Worm (Caenorhabditis elegans): Measurements from ENCODE around the gene npr-34.

Gene npr-34

DNA sequence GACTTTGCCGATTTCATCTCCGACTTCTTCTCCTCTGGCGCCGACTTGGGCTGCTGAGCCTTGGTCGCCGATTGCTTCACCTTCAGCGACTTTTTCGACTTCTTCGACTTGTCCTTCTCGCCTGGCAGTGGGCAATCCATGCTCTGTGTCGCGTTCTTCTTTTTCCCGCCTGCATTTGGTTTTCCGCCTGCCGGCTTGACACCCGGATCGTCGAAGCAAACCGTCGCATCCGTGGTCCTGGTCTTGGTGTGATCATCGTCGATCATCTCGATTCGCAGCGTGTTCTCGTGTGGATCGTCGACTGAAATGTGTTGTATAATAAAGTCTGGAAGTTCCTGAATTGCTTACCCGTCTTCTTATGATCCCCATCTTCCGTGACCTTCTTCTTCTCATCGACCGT, 33.1 kb upstream of the npr-34 start:
- TF ChIP-seq zip-4 (GFP tag; optimal IDR thresholded peaks at IDR 0.05): no peak
- no peak for TF ChIP-seq elt-2 (tag; optimal IDR thresholded peaks at IDR 0.05)
- no peak for TF ChIP-seq nhr-76 (tag; optimal IDR thresholded peaks at IDR 0.05)
- TF ChIP-seq ama-1 (optimal IDR thresholded peaks at IDR 0.05): no peak
- no peak for TF ChIP-seq nhr-71 (tag; optimal IDR thresholded peaks at IDR 0.05)

DNA sequence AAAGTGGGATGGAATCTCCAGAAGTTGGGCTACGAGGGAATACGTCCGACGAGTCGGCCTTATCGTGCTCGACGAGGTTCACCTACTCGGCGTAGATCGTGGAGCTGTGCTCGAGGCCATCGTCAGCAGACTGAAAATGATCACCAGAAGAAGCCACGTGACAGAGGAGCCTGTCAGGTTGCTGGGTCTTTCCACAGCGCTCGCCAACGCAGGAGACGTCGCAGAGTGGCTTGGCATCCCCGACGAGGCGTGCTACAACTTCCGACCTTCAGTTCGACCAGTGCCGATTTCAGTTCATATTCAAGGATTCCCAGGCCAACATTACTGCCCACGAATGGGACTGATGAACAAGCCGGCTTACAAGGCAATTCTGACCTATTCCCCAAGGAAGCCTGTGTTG, 32.1 kb upstream of the npr-34 start:
- TF ChIP-seq nhr-77 (tag; optimal IDR thresholded peaks at IDR 0.05) (no peak), C34B4.2 (tag; optimal IDR thresholded peaks at IDR 0.05) (no peak), fkh-8 (tag; optimal IDR thresholded peaks at IDR 0.05) (no peak), lin-14 (GFP tag; optimal IDR thresholded peaks at IDR 0.05) (no peak), dsc-1 (tag; optimal IDR thresholded peaks at IDR 0.05) (no peak), ets-5 (GFP tag; IDR thresholded peaks at IDR 0.05) (no peak), ztf-4 (tag; optimal IDR thresholded peaks at IDR 0.05) (no peak), zag-1 (tag; optimal IDR thresholded peaks at IDR 0.05) (no peak), lir-3 (tag; optimal IDR thresholded peaks at IDR 0.05; ENCODE audit: poor library complexity) (no peak), snpc-4 (tag; optimal IDR thresholded peaks at IDR 0.05) (no peak), nhr-19 (GFP tag; conservative IDR thresholded peaks at IDR 0.05) (no peak), unc-86 (tag; optimal IDR thresholded peaks at IDR 0.05) (no peak), xbp-1 (tag; optimal IDR thresholded peaks at IDR 0.05) (no peak), pax-3 (tag; optimal IDR thresholded peaks at IDR 0.05) (no peak), vab-15 (tag; optimal IDR thresholded peaks at IDR 0.05) (no peak), isw-1 (GFP tag; IDR thresholded peaks at IDR 0.05) (no peak), ama-1 (optimal IDR thresholded peaks at IDR 0.05) (no peak)

DNA sequence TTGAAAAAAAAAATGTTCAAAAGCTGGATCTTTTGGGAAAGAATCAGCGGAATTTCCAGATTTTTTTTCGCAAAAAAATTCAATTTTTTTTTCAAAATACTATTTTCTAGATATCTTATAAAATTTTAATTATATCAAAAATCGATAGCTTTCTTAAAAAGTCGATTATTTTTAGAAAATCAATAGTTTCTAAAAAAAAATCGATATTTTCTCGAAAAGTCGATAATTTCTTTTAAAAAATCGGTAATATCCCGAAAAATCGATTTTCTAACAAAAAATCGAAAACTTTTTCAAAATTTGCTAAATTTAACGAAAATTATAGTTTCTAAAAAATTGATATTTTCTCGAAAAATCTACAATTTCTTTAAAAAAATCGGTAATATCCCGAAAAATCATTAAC, 29.8 kb upstream of the npr-34 start:
- TF ChIP-seq tlp-1 (tag; optimal IDR thresholded peaks at IDR 0.05): no peak
- no peak for TF ChIP-seq elt-2 (tag; optimal IDR thresholded peaks at IDR 0.05)
- TF ChIP-seq aha-1 (tag; optimal IDR thresholded peaks at IDR 0.05): no peak

DNA sequence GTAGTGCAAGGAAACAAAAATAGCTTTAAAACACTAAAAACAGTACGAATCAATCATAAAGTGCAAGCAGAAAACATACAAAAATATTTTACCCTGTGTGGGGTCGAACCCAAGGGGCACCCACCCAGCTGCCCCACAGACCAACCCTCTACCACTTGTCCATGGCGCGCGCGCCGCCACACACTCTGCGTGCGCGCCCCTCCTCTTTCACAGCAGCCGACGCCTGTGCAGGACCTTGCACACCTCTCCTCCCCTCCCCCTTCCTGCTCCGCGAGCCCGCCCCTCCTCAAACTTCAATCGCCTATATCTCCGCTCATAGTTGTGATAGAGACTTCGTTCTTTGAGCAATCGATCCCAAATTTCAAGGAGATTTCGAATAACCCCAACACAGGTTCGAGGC, 23.5 kb upstream of the npr-34 start:
- peak; percentile 64 for TF ChIP-seq nhr-19 (GFP tag; conservative IDR thresholded peaks at IDR 0.05)
- peak; percentile 21; the same call in 1 of the 2 replicates for TF ChIP-seq isw-1 (GFP tag; IDR thresholded peaks at IDR 0.05)

DNA sequence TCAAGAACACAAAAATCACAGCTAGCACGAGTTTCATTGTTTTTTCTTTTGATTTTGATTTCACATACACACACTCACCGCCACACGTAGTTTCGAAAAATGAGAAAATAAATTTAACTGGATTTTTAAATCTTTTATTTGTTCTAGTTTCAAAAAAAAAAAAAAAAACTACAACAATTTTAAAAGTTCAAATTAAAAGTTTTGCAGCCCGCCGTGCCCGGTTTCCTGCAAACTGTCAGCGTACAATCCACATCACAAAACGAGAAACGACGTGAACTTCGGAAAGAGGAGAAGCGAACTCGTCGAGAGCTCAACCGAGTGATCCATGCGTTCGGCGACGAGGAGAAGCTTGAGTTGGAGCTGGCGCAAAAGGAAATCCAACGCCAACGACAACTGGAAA, 18.7 kb upstream of the npr-34 start, which contains the start of gene Y54E2A.5:
Y54E2A.5 (minus strand) TSS at position 101 of the 400 bp plus-strand sequence.
- TF ChIP-seq skn-1 (tag; optimal IDR thresholded peaks at IDR 0.05) (no peak), lin-15B (tag; optimal IDR thresholded peaks at IDR 0.05) (no peak), nhr-71 (tag; optimal IDR thresholded peaks at IDR 0.05) (no peak), ceh-63 (GFP tag; optimal IDR thresholded peaks at IDR 0.05) (no peak), elt-2 (tag; optimal IDR thresholded peaks at IDR 0.05) (no peak), zip-4 (GFP tag; optimal IDR thresholded peaks at IDR 0.05) (no peak), pqm-1 (tag; optimal IDR thresholded peaks at IDR 0.05) (no peak), nhr-90 (tag; optimal IDR thresholded peaks at IDR 0.05; ENCODE audit: poor library complexity) (no peak), irx-1 (tag; optimal IDR thresholded peaks at IDR 0.05) (no peak), nhr-76 (tag; optimal IDR thresholded peaks at IDR 0.05) (no peak), fkh-10 (GFP tag; optimal IDR thresholded peaks at IDR 0.05) (no peak), mef-2 (tag; optimal IDR thresholded peaks at IDR 0.05) (no peak), ceh-90 (tag; optimal IDR thresholded peaks at IDR 0.05) (no peak), mab-9 (GFP tag; IDR thresholded peaks at IDR 0.05) (no peak), alr-1 (tag; optimal IDR thresholded peaks at IDR 0.05; ENCODE audit: borderline replicate concordance) (no peak), sox-4 (tag; optimal IDR thresholded peaks at IDR 0.05) (no peak), ceh-82 (tag; optimal IDR thresholded peaks at IDR 0.05) (no peak), rnt-1 (tag; optimal IDR thresholded peaks at IDR 0.05) (no peak)

Data from whole organism, L1 larva.